Worm (Caenorhabditis elegans): Measurements from ENCODE around the gene C34C12.12.

DNA sequence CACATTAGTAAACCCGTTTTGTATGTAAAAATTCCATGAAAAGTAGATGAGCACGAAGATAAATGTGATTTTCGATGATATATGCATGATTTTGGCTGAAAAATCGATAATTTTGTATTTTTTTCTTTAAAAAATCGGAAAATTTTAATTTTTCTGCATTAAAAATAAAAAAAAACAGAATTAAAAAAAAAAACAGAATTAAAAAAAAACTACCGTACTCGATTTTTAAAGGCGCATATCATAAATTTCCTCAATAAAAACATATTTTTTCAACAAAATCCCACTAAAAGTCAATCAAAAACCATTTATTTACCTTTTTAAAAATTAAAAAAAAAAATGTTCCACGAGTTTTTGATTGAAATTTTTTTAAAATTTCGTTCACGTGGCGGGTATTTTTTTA lies 40.1 kb downstream of the C34C12.12 start, which contains the start of gene gly-14:
- TF ChIP-seq mec-3 (tag; optimal IDR thresholded peaks at IDR 0.05; ENCODE audit: borderline replicate concordance) (no peak), nhr-11 (tag; optimal IDR thresholded peaks at IDR 0.05) (no peak), ceh-45 (GFP tag; IDR thresholded peaks at IDR 0.05) (no peak), elt-2 (tag; optimal IDR thresholded peaks at IDR 0.05) (no peak), dve-1 (tag; optimal IDR thresholded peaks at IDR 0.05) (no peak), sox-4 (tag; optimal IDR thresholded peaks at IDR 0.05) (no peak), unc-3 (GFP tag; conservative IDR thresholded peaks at IDR 0.05) (no peak), unc-3 (tag; optimal IDR thresholded peaks at IDR 0.05) (no peak), fkh-10 (GFP tag; optimal IDR thresholded peaks at IDR 0.05) (no peak), K09A11.1 (tag; optimal IDR thresholded peaks at IDR 0.05; ENCODE audit: insufficient read depth) (no peak), pax-1 (tag; optimal IDR thresholded peaks at IDR 0.05) (no peak), sox-2 (GFP tag; IDR thresholded peaks at IDR 0.05) (no peak), ceh-6 (GFP tag; optimal IDR thresholded peaks at IDR 0.05) (no peak), pha-4 (tag; optimal IDR thresholded peaks at IDR 0.05) (no peak)

Data from whole organism, late embryonic.